Fruit fly (Drosophila melanogaster) whole organism, pupa: ENCODE measurements around the gene CG43336.

Experiments used
- CG10348 ChIP-seq: fragments of 200-800 bp; sonication (Bioruptor generic); IDR thresholded peaks from 2 replicates; pipeline ENCODE4 v1.3.6; 2022; ENCODE audit warnings: missing biosample characterization, missing genetic modification characterization
- CG12605 ChIP-seq: fragments of 200-800 bp; sonication (Bioruptor generic); IDR thresholded peaks from 2 replicates; pipeline ENCODE4 v1.3.6; 2022; ENCODE audit warnings: missing biosample characterization, missing genetic modification characterization
- CG14655 ChIP-seq: fragments of 200-800 bp; sonication (Bioruptor generic); optimal IDR thresholded peaks from 3 replicates; lab custom pipeline; 2017; ENCODE audit warnings: mild to moderate bottlenecking, missing biosample characterization, missing genetic modification reagents, missing genetic modification characterization
- CG15710 ChIP-seq: fragments of 200-800 bp; sonication (Bioruptor generic); optimal IDR thresholded peaks from 2 replicates; lab custom pipeline; 2018; ENCODE audit warnings: missing biosample characterization, mild to moderate bottlenecking, missing genetic modification characterization, moderate library complexity
- CG32121 ChIP-seq: fragments of 200-800 bp; sonication (Bioruptor generic); IDR thresholded peaks from 2 replicates; pipeline ENCODE4 v1.3.6; 2022; ENCODE audit warnings: missing biosample characterization, missing genetic modification characterization
- CG34367 ChIP-seq: fragments of 200-800 bp; sonication (Bioruptor generic); optimal IDR thresholded peaks from 2 replicates; lab custom pipeline; 2018; ENCODE audit warnings: missing biosample characterization, mild to moderate bottlenecking, missing genetic modification characterization
- D1 ChIP-seq: fragments of 200-800 bp; sonication (Bioruptor generic); optimal IDR thresholded peaks from 2 replicates; lab custom pipeline; 2018; ENCODE audit warnings: missing biosample characterization, mild to moderate bottlenecking, missing genetic modification characterization, moderate library complexity
- EcR ChIP-seq: fragments of 200-800 bp; sonication (Bioruptor generic); optimal IDR thresholded peaks from 3 replicates; lab custom pipeline; 2019; ENCODE audit warnings: missing biosample characterization, missing genetic modification characterization, mild to moderate bottlenecking, moderate library complexity, missing genetic modification reagents
- Ets98B ChIP-seq: fragments of 200-800 bp; sonication (Bioruptor generic); IDR thresholded peaks from 2 replicates; pipeline ENCODE4 v1.3.6; 2022; ENCODE audit warnings: missing biosample characterization, missing genetic modification characterization
- Pif1A ChIP-seq: fragments of 200-800 bp; sonication (Bioruptor generic); optimal IDR thresholded peaks from 3 replicates; lab custom pipeline; 2016; ENCODE audit warnings: missing biosample characterization, missing genetic modification characterization
- Snoo ChIP-seq: fragments of 200-800 bp; sonication (Bioruptor generic); optimal IDR thresholded peaks from 3 replicates; lab custom pipeline; 2017; ENCODE audit warnings: missing biosample characterization, mild to moderate bottlenecking, missing genetic modification characterization, inconsistent platforms
- rn ChIP-seq: fragments of 200-800 bp; sonication (Bioruptor generic); IDR thresholded peaks from 2 replicates; pipeline ENCODE4 v1.3.6; 2022; ENCODE audit warnings: missing biosample characterization, missing genetic modification characterization

DNA sequence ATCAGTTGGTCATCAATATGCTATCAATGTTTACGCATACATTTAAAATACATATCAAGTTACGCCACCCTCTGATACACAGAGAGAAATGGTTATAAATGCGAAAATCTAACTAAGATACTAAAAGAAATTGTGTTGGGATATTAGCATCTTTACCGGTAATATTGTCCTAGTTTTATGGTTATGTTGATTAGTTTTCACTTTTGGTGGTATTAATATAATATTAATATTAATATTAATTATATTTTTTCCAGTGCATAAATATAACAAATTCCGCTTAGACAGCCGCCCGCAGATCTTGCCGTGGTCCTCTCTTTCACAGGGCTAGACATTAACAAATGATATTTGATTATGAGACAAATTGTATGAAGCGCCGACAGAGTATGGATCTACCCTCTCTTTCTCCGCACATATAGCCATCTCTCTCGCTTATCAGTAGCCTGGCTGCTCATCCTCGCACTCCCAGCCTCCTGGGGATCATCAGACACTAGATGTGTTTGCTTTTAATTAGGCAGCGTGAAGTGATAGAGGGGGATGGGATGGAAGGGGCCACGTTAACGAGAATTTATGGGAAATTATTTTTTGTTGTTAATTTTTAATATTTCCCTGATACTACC lies 15.8 kb downstream of the CG43336 start:
- TF ChIP-seq CG32121 (GFP tag; lab: Robert Waterston, UW), result no peak
- peak; percentile 45 for TF ChIP-seq Snoo (tag; lab: Kevin White, UChicago)
- TF ChIP-seq EcR, result no peak
- TF ChIP-seq D1, result no peak
- no peak for TF ChIP-seq CG10348 (GFP tag; lab: Robert Waterston, UW)
- TF ChIP-seq Pif1A (GFP tag; lab: Kevin White, UChicago), result no peak
- TF ChIP-seq Ets98B (GFP tag; lab: Robert Waterston, UW), result no peak
- TF ChIP-seq CG12605 (GFP tag; lab: Robert Waterston, UW), result no peak
- peak; percentile 57 for TF ChIP-seq CG14655 (GFP tag; lab: Kevin White, UChicago)
- TF ChIP-seq CG15710 (tag; lab: Kevin White, UChicago), result peak; percentile 44
- TF ChIP-seq CG34367 (tag; lab: Kevin White, UChicago), result peak; percentile 14
- TF ChIP-seq rn (GFP tag; lab: Robert Waterston, UW), result no peak
